Fruit fly (Drosophila melanogaster) whole organism, wandering third instar larva: ENCODE results near the gene CG15211.

Source experiments
- Abd-B ChIP-seq: fragments of >200 bp; optimal IDR thresholded peaks from 2 replicates; lab custom pipeline; 2017; ENCODE audit warnings: missing biosample characterization, missing genetic modification characterization
- CrebA ChIP-seq: fragments of 200-800 bp; sonication (Bioruptor generic); optimal IDR thresholded peaks from 2 replicates; lab custom pipeline; 2016; ENCODE audit warnings: missing biosample characterization, mild to moderate bottlenecking, missing genetic modification characterization, borderline replicate concordance
- Dif ChIP-seq: fragments of 200-275, 200-300 bp; sonication (Bioruptor generic); optimal IDR thresholded peaks from 2 replicates; lab custom pipeline; 2018; ENCODE audit warnings: missing biosample characterization, missing genetic modification characterization; ENCODE audit not compliant: partially characterized antibody
- Jra ChIP-seq: sonication (Bioruptor generic); optimal IDR thresholded peaks from 2 replicates; lab custom pipeline; 2016; ENCODE audit warnings: missing biosample characterization, missing genetic modification characterization
- Mio ChIP-seq: sonication (Bioruptor generic); optimal IDR thresholded peaks from 2 replicates; lab custom pipeline; 2016; ENCODE audit warnings: missing biosample characterization, missing genetic modification characterization
- N ChIP-seq: fragments of >200 bp; optimal IDR thresholded peaks from 2 replicates; lab custom pipeline; 2018; ENCODE audit warnings: missing biosample characterization, missing external identifiers, missing genetic modification characterization
- Rel ChIP-seq, 2 experiments: fragments of 200-800 bp; sonication (Bioruptor generic) in 1 of 2; optimal IDR thresholded peaks; 2 replicates in 1 of 2; 3 replicates in 1 of 2; lab custom pipeline; 2016 to 2019; ENCODE audit warnings: mild to moderate bottlenecking in 2 of 2, missing biosample characterization in 2 of 2, missing genetic modification characterization in 2 of 2, moderate library complexity in 1 of 2
- dmrt93B ChIP-seq: fragments of 200-800 bp; sonication (Bioruptor generic); optimal IDR thresholded peaks from 2 replicates; lab custom pipeline; 2018; ENCODE audit warnings: missing biosample characterization, mild to moderate bottlenecking, missing genetic modification characterization
- h ChIP-seq: fragments of 200-800 bp; sonication (Bioruptor generic); optimal IDR thresholded peaks from 3 replicates; lab custom pipeline; 2016; ENCODE audit warnings: missing biosample characterization, mild to moderate bottlenecking, missing genetic modification characterization
- lola ChIP-seq: fragments of >200 bp; optimal IDR thresholded peaks from 2 replicates; lab custom pipeline; 2017; ENCODE audit warnings: missing biosample characterization, missing genetic modification characterization
- rgr ChIP-seq: fragments of 200-800 bp; sonication (Bioruptor generic); optimal IDR thresholded peaks from 3 replicates; lab custom pipeline; 2016; ENCODE audit warnings: missing biosample characterization, mild to moderate bottlenecking, missing genetic modification characterization
- sv ChIP-seq: fragments of 200-800 bp; sonication (Bioruptor generic); optimal IDR thresholded peaks from 3 replicates; lab custom pipeline; 2016; ENCODE audit warnings: missing biosample characterization, missing genetic modification characterization
- usp ChIP-seq: fragments of >200 bp; optimal IDR thresholded peaks from 2 replicates; lab custom pipeline; 2017; ENCODE audit warnings: missing biosample characterization, missing genetic modification characterization
- woc ChIP-seq: sonication (Bioruptor generic); optimal IDR thresholded peaks from 2 replicates; lab custom pipeline; 2016; ENCODE audit warnings: missing biosample characterization, mild to moderate bottlenecking, missing genetic modification characterization

- TF ChIP-seq sv (GFP tag; lab: Kevin White, UChicago) (no peak), CrebA (no peak), usp (GFP tag; lab: Kevin White, UChicago) (no peak), Mio (GFP tag; lab: Kevin White, UChicago) (no peak), Rel (GFP tag; optimal IDR thresholded peaks at IDR 0.05; lab: Kevin White, UChicago) (no peak), Rel (tag; optimal IDR thresholded peaks at IDR 0.05; lab: Kevin White, UChicago) (peak; percentile 92), rgr (GFP tag; lab: Kevin White, UChicago) (no peak), dmrt93B (no peak), h (GFP tag; lab: Kevin White, UChicago) (peak; percentile 4), lola (GFP tag; lab: Kevin White, UChicago) (no peak), Abd-B (no peak), Jra (no peak), Dif (GFP tag; lab: Kevin White, UChicago) (no peak), woc (GFP tag; lab: Kevin White, UChicago) (peak; percentile 13), N (GFP tag; lab: Kevin White, UChicago) (no peak)
Observed at dm6 chrX:10764206-10764605, 8.1 kb upstream of the CG15211 start, which contains the start of gene Tango5.
